Fruit fly (Drosophila melanogaster) whole organism, embryonic: ENCODE data around the gene Sfp23F.
A peak's percentile ranks its signal among the peaks of the same experiment; 100 is the strongest.

Source experiments
- Atf6 ChIP-seq: fragments of 200-800 bp; sonication (Bioruptor generic); IDR thresholded peaks from 2 replicates; pipeline ENCODE4 v1.3.6; 2022; ENCODE audit warnings: missing biosample characterization, missing genetic modification characterization
- BtbVII ChIP-seq: fragments of 200-800 bp; sonication (Bioruptor generic); optimal IDR thresholded peaks from 3 replicates; lab custom pipeline; 2017; ENCODE audit warnings: missing biosample characterization, mild to moderate bottlenecking, missing genetic modification characterization
- CG10543 ChIP-seq: fragments of 200-800 bp; sonication (Bioruptor generic); optimal IDR thresholded peaks from 3 replicates; lab custom pipeline; 2017; ENCODE audit warnings: missing biosample characterization, mild to moderate bottlenecking, missing genetic modification characterization, moderate library complexity
- CG10654 ChIP-seq: fragments of 200-800 bp; sonication (Bioruptor generic); optimal IDR thresholded peaks from 2 replicates; lab custom pipeline; 2016; ENCODE audit warnings: missing biosample characterization, missing genetic modification characterization
- CG12071 ChIP-seq: fragments of 200-800 bp; sonication (Bioruptor generic); optimal IDR thresholded peaks from 3 replicates; lab custom pipeline; 2018; ENCODE audit warnings: missing biosample characterization, mild to moderate bottlenecking, missing genetic modification characterization
- CG12104 ChIP-seq: fragments of 200-800 bp; sonication (Bioruptor generic); optimal IDR thresholded peaks from 3 replicates; lab custom pipeline; 2016; ENCODE audit warnings: missing biosample characterization, missing genetic modification characterization
- CG14441 ChIP-seq: fragments of 200-800 bp; sonication (Bioruptor generic); IDR thresholded peaks from 2 replicates; pipeline ENCODE4 v1.3.6; 2022; ENCODE audit warnings: missing biosample characterization, missing genetic modification characterization
- CG16813 ChIP-seq: fragments of 200-800 bp; sonication (Bioruptor generic); IDR thresholded peaks from 3 replicates; pipeline ENCODE4 v1.3.6; 2022; ENCODE audit warnings: missing biosample characterization, missing genetic modification characterization; ENCODE audit not compliant: partially characterized antibody
- CG17385 ChIP-seq: fragments of 200-800 bp; sonication (Bioruptor generic); optimal IDR thresholded peaks from 3 replicates; lab custom pipeline; 2018; ENCODE audit warnings: missing biosample characterization, mild to moderate bottlenecking, missing genetic modification characterization
- CG1792 ChIP-seq: fragments of 200-800 bp; sonication (Bioruptor generic); optimal IDR thresholded peaks from 2 replicates; lab custom pipeline; 2016; ENCODE audit warnings: missing biosample characterization, missing genetic modification characterization
- CG18011 ChIP-seq: fragments of 200-800 bp; sonication (Bioruptor generic); optimal IDR thresholded peaks from 2 replicates; lab custom pipeline; 2017; ENCODE audit warnings: missing biosample characterization, missing genetic modification characterization, mild to moderate bottlenecking, moderate library complexity, missing genotype
- CG18599 ChIP-seq: fragments of 200-800 bp; sonication (Bioruptor generic); optimal IDR thresholded peaks from 3 replicates; lab custom pipeline; 2017; ENCODE audit warnings: missing biosample characterization, missing genetic modification characterization, mild to moderate bottlenecking, moderate library complexity, missing genetic modification reagents
- CG2129 ChIP-seq: fragments of 200-800 bp; sonication (Bioruptor generic); IDR thresholded peaks from 2 replicates; pipeline ENCODE4 v1.3.6; 2022; ENCODE audit warnings: missing biosample characterization, missing genetic modification characterization; ENCODE audit not compliant: partially characterized antibody
- CG30403 ChIP-seq: fragments of 200-800 bp; sonication (Bioruptor generic); optimal IDR thresholded peaks from 3 replicates; lab custom pipeline; 2016; ENCODE audit warnings: missing biosample characterization, missing genetic modification characterization
- CG31224 ChIP-seq: fragments of 200-800 bp; sonication (Bioruptor generic); IDR thresholded peaks from 2 replicates; pipeline ENCODE4 v1.3.6; 2022; ENCODE audit warnings: missing biosample characterization, missing genetic modification characterization
- CG32532 ChIP-seq: fragments of 200-800 bp; sonication (Bioruptor generic); IDR thresholded peaks from 2 replicates; pipeline ENCODE4 v1.3.6; 2022; ENCODE audit warnings: missing biosample characterization, missing genetic modification characterization
- CG32772 ChIP-seq: fragments of 200-800 bp; sonication (Bioruptor generic); IDR thresholded peaks from 2 replicates; pipeline ENCODE4 v1.3.6; 2022; ENCODE audit warnings: missing biosample characterization, missing genetic modification characterization
- CG3281 ChIP-seq: fragments of 200-800 bp; sonication (Bioruptor generic); optimal IDR thresholded peaks from 3 replicates; lab custom pipeline; 2017; ENCODE audit warnings: missing biosample characterization, mild to moderate bottlenecking, missing genetic modification characterization
- CG33557 ChIP-seq: fragments of 200-800 bp; sonication (Bioruptor generic); optimal IDR thresholded peaks from 2 replicates; lab custom pipeline; 2019; ENCODE audit warnings: missing biosample characterization, mild to moderate bottlenecking, missing genetic modification characterization, moderate library complexity
- CG3726 ChIP-seq: fragments of 200-800 bp; sonication (Bioruptor generic); IDR thresholded peaks from 3 replicates; pipeline ENCODE4, ENCODE4 v1.3.6; 2022; ENCODE audit warnings: missing biosample characterization, missing genetic modification characterization
- CG8290 ChIP-seq, 3 experiments: fragments of 200-800 bp; sonication (Bioruptor generic); optimal IDR thresholded peaks; 2 replicates each; lab custom pipeline; 2016 to 2019; ENCODE audit warnings: missing biosample characterization in 3 of 3, missing genetic modification characterization in 3 of 3, mild to moderate bottlenecking in 2 of 3, moderate library complexity in 1 of 3
- CG8944 ChIP-seq: fragments of 200-800 bp; sonication (Bioruptor generic); optimal IDR thresholded peaks from 3 replicates; lab custom pipeline; 2016; ENCODE audit warnings: missing biosample characterization, missing genetic modification characterization
- CHES-1-like ChIP-seq: fragments of 200-800 bp; sonication (Bioruptor generic); optimal IDR thresholded peaks from 2 replicates; lab custom pipeline; 2016; ENCODE audit warnings: missing biosample characterization, missing genetic modification characterization
- Chrac-16 ChIP-seq: fragments of 200-800 bp; sonication (Bioruptor generic); optimal IDR thresholded peaks from 3 replicates; lab custom pipeline; 2016; ENCODE audit warnings: missing biosample characterization, missing genetic modification characterization
- Doc2 ChIP-seq: fragments of 200-800 bp; sonication (Bioruptor generic); IDR thresholded peaks from 2 replicates; pipeline ENCODE4 v1.3.6; 2022; ENCODE audit warnings: missing biosample characterization, missing genetic modification characterization
- Fer3 ChIP-seq: fragments of 200-800 bp; sonication (Bioruptor generic); optimal IDR thresholded peaks from 2 replicates; lab custom pipeline; 2018; ENCODE audit warnings: missing biosample characterization, mild to moderate bottlenecking, missing genetic modification characterization, moderate library complexity
- HLH4C ChIP-seq: fragments of 200-800 bp; sonication (Bioruptor generic); IDR thresholded peaks from 3 replicates; pipeline ENCODE4 v1.3.6; 2022; ENCODE audit warnings: missing biosample characterization, missing genetic modification characterization; ENCODE audit not compliant: partially characterized antibody
- HLH54F ChIP-seq: fragments of 200-800 bp; sonication (Bioruptor generic); optimal IDR thresholded peaks from 3 replicates; lab custom pipeline; 2016; ENCODE audit warnings: missing biosample characterization, missing genetic modification characterization
- NK7.1 ChIP-seq: fragments of 200-800 bp; sonication (Bioruptor generic); optimal IDR thresholded peaks from 3 replicates; lab custom pipeline; 2016; ENCODE audit warnings: missing biosample characterization, missing genetic modification characterization
- Nf-YB ChIP-seq: fragments of 200-800 bp; sonication (Bioruptor generic); optimal IDR thresholded peaks from 3 replicates; lab custom pipeline; 2019; ENCODE audit warnings: missing biosample characterization, mild to moderate bottlenecking, missing genetic modification characterization, moderate library complexity
- Trl ChIP-seq, 3 experiments: fragments of >200 bp in 2 of 3; fragments of 200-800 bp in 1 of 3; sonication (Bioruptor generic) in 1 of 3; optimal IDR thresholded peaks; 2 replicates in 1 of 3; 3 replicates in 2 of 3; lab custom pipeline; 2016 to 2017; ENCODE audit warnings: missing biosample characterization in 1 of 3, missing genetic modification characterization in 1 of 3
- chif ChIP-seq, 2 experiments: fragments of 200-800 bp; sonication (Bioruptor generic); optimal IDR thresholded peaks; 3 replicates each; lab custom pipeline; 2016; ENCODE audit warnings: missing biosample characterization in 2 of 2, missing genetic modification characterization in 2 of 2
- dmrt11E ChIP-seq: fragments of 200-800 bp; sonication (Bioruptor generic); optimal IDR thresholded peaks from 3 replicates; lab custom pipeline; 2018; ENCODE audit warnings: missing biosample characterization, mild to moderate bottlenecking, missing genetic modification characterization, moderate library complexity
- dysf ChIP-seq: fragments of 200-800 bp; sonication (Bioruptor generic); IDR thresholded peaks from 3 replicates; pipeline ENCODE4 v1.3.6; 2022; ENCODE audit warnings: missing biosample characterization, missing genetic modification characterization
- exex ChIP-seq: fragments of 200-800 bp; sonication (Bioruptor generic); optimal IDR thresholded peaks from 4 replicates; lab custom pipeline; 2018; ENCODE audit warnings: missing biosample characterization, mild to moderate bottlenecking, missing genetic modification characterization, moderate library complexity
- grau ChIP-seq: fragments of 200-800 bp; optimal IDR thresholded peaks from 3 replicates; lab custom pipeline; 2019; ENCODE audit warnings: missing biosample characterization, mild to moderate bottlenecking, missing genetic modification characterization, moderate library complexity
- gro ChIP-seq: fragments of 200-800 bp; sonication (Bioruptor generic); optimal IDR thresholded peaks from 2 replicates; lab custom pipeline; 2016; ENCODE audit warnings: missing biosample characterization, missing genetic modification characterization
- ind ChIP-seq: fragments of 200-800 bp; sonication (Bioruptor generic); optimal IDR thresholded peaks from 3 replicates; lab custom pipeline; 2016; ENCODE audit warnings: missing biosample characterization, missing genetic modification characterization
- kni ChIP-seq: fragments of 200-800 bp; sonication (Bioruptor generic); optimal IDR thresholded peaks from 3 replicates; lab custom pipeline; 2017; ENCODE audit warnings: mild to moderate bottlenecking, missing biosample characterization, missing genetic modification reagents, missing genetic modification characterization
- mam ChIP-seq: fragments of 200-800 bp; sonication (Bioruptor generic); optimal IDR thresholded peaks from 3 replicates; lab custom pipeline; 2016; ENCODE audit warnings: missing biosample characterization, missing genetic modification characterization
- row ChIP-seq: fragments of 200-800 bp; sonication (Bioruptor generic); IDR thresholded peaks from 3 replicates; pipeline ENCODE4 v1.3.6; 2022; ENCODE audit warnings: missing biosample characterization, missing genetic modification characterization
- sd ChIP-seq: fragments of 200-800 bp; sonication (Bioruptor generic); optimal IDR thresholded peaks from 3 replicates; lab custom pipeline; 2018; ENCODE audit warnings: missing biosample characterization, mild to moderate bottlenecking, missing genetic modification characterization, moderate library complexity
- sens ChIP-seq: fragments of 200-800 bp; sonication (Bioruptor generic); peaks from one replicate; lab custom pipeline; 2016; ENCODE audit warnings: missing biosample characterization, missing genetic modification characterization
- shn ChIP-seq: fragments of 200-800 bp; sonication (Bioruptor generic); optimal IDR thresholded peaks from 3 replicates; lab custom pipeline; 2016; ENCODE audit warnings: missing biosample characterization, missing genetic modification characterization
- slbo ChIP-seq: fragments of 200-800 bp; sonication (Bioruptor generic); IDR thresholded peaks from 2 replicates; pipeline ENCODE4 v1.3.6; 2022; ENCODE audit warnings: missing biosample characterization, missing genetic modification characterization
- sqz ChIP-seq: fragments of 200-800 bp; sonication (Bioruptor generic); optimal IDR thresholded peaks from 3 replicates; lab custom pipeline; 2018; ENCODE audit warnings: missing biosample characterization, mild to moderate bottlenecking, missing genetic modification characterization
- sug ChIP-seq: fragments of 200-800 bp; optimal IDR thresholded peaks from 2 replicates; lab custom pipeline; 2019; ENCODE audit warnings: missing biosample characterization, mild to moderate bottlenecking, missing genetic modification characterization, moderate library complexity
- tup ChIP-seq: fragments of 200-800 bp; sonication (Bioruptor generic); optimal IDR thresholded peaks from 2 replicates; lab custom pipeline; 2016; ENCODE audit warnings: missing biosample characterization, mild to moderate bottlenecking, missing genetic modification characterization, moderate library complexity
- zf30C ChIP-seq: fragments of 200-800 bp; sonication (Bioruptor generic); optimal IDR thresholded peaks from 3 replicates; lab custom pipeline; 2018; ENCODE audit warnings: missing biosample characterization, mild to moderate bottlenecking, missing genetic modification characterization

Gene Sfp23F

dm6 chr2L:3356193-3356645 is 31.3 kb downstream of the Sfp23F start (continued):
- peak; percentile 43 for TF ChIP-seq grau (tag; lab: Kevin White, UChicago)
- peak in 1 of 2 experiments; percentile 10 for TF ChIP-seq Trl (optimal IDR thresholded peaks at IDR 0.05; lab: Kevin White, UChicago)
- TF ChIP-seq Trl (GFP tag; optimal IDR thresholded peaks at IDR 0.05; lab: Kevin White, UChicago): no peak
- peak; percentile 59 for TF ChIP-seq CG32532 (GFP tag; lab: Robert Waterston, UW)
- no peak for TF ChIP-seq dmrt11E
- no peak for TF ChIP-seq NK7.1 (GFP tag; lab: Kevin White, UChicago)
- peak; percentile 20 for TF ChIP-seq HLH54F (GFP tag; lab: Kevin White, UChicago)
- no peak for TF ChIP-seq Nf-YB (GFP tag; lab: Kevin White, UChicago)
- TF ChIP-seq sqz (GFP tag; lab: Kevin White, UChicago): peak; percentile 22
- peak; percentile 33 for TF ChIP-seq exex
- TF ChIP-seq CG12104 (GFP tag; lab: Kevin White, UChicago): peak; percentile 9
- TF ChIP-seq Chrac-16 (GFP tag; lab: Kevin White, UChicago): no peak
- peak; percentile 3 for TF ChIP-seq CG1792 (GFP tag; lab: Kevin White, UChicago)
- TF ChIP-seq CG32772 (GFP tag; lab: Robert Waterston, UW): 0 out of 2 replicates have a peak, but pooled peaks have one; percentile 9
- peak; percentile 38 for TF ChIP-seq mam
- TF ChIP-seq chif (GFP tag; optimal IDR thresholded peaks at IDR 0.05; lab: Kevin White, UChicago): peak in 1 of 2 experiments; percentile 57
- 0 out of 2 replicates have a peak, but pooled peaks have one; percentile 46 for TF ChIP-seq CG14441 (GFP tag; lab: Robert Waterston, UW)
- TF ChIP-seq CG3726: no peak
- TF ChIP-seq dysf (GFP tag; lab: Robert Waterston, UW): no peak; the same call in 2 of the 3 replicates
- peak; percentile 0 for TF ChIP-seq CG8944
- TF ChIP-seq CHES-1-like (GFP tag; lab: Kevin White, UChicago): peak; percentile 33
- peak; percentile 10 for TF ChIP-seq CG3281 (GFP tag; lab: Kevin White, UChicago)
- TF ChIP-seq CG18011 (GFP tag; lab: Kevin White, UChicago): no peak
- TF ChIP-seq CG31224 (GFP tag; lab: Robert Waterston, UW): 0 out of 2 replicates have a peak, but pooled peaks have one; percentile 9
- TF ChIP-seq Atf6 (GFP tag; lab: Robert Waterston, UW): peak; percentile 52; the same call in 1 of the 2 replicates
- peak; percentile 66 for TF ChIP-seq CG18599 (GFP tag; lab: Kevin White, UChicago)
- TF ChIP-seq tup (GFP tag; lab: Kevin White, UChicago): no peak
- peak; percentile 12 for TF ChIP-seq BtbVII (GFP tag; lab: Kevin White, UChicago)
- no peak for TF ChIP-seq kni (GFP tag; lab: Kevin White, UChicago)
- TF ChIP-seq CG8290 (GFP tag; optimal IDR thresholded peaks at IDR 0.05; lab: Kevin White, UChicago): no peak
- no peak for TF ChIP-seq CG8290 (tag; optimal IDR thresholded peaks at IDR 0.05; lab: Kevin White, UChicago)
- TF ChIP-seq HLH4C: no peak
- TF ChIP-seq ind (GFP tag; lab: Kevin White, UChicago): peak; percentile 15
- peak; percentile 30 for TF ChIP-seq CG30403
- TF ChIP-seq Fer3 (tag; lab: Kevin White, UChicago): no peak
- no peak for TF ChIP-seq CG16813
- no peak for TF ChIP-seq CG33557
- TF ChIP-seq gro: peak; percentile 33
- TF ChIP-seq CG12071 (GFP tag; lab: Kevin White, UChicago): no peak
- peak; percentile 52 for TF ChIP-seq zf30C (GFP tag; lab: Kevin White, UChicago)
- peak; percentile 15 for TF ChIP-seq shn
- TF ChIP-seq CG10543: peak; percentile 52
- peak; percentile 28 for TF ChIP-seq sd
- peak; percentile 63 for TF ChIP-seq slbo (GFP tag; lab: Robert Waterston, UW)
- peak; percentile 36; the same call in 1 of the 3 replicates for TF ChIP-seq row (GFP tag; lab: Robert Waterston, UW)
- no peak for TF ChIP-seq CG10654 (GFP tag; lab: Kevin White, UChicago)
- TF ChIP-seq sens (GFP tag; lab: Kevin White, UChicago): peak; percentile 60
- TF ChIP-seq Doc2: no peak
- peak; percentile 22 for TF ChIP-seq sug (tag; lab: Kevin White, UChicago)
- TF ChIP-seq CG17385 (GFP tag; lab: Kevin White, UChicago): peak; percentile 24
- no peak for TF ChIP-seq CG2129
